Fruit fly (Drosophila melanogaster): ENCODE measurements around the gene ifc.

Gene ifc

DNA sequence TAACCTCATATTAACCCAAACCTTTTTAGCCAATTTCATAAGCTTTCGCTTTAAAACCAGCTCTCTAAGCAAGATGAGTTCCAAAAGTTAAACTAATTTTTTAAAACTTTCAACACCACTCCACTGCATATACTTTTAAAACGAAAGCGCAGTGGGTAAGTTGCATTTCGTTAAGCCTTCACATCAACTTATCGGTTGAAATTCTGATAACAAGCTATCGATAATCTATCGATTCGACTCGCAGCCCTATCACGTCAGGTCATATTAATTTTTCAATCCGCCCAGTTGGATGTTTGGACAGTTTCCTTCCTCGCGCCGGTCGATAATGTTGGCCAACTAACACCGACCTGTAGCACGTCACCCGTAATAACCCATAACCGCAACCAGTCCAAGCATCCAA, at the start of gene ifc (continued):
- TF ChIP-seq repo (GFP tag; optimal IDR thresholded peaks at IDR 0.05) (peak; percentile 14), CG6854 (GFP tag; optimal IDR thresholded peaks at IDR 0.05) (no peak), emc (GFP tag; optimal IDR thresholded peaks at IDR 0.05) (no peak), NfI (GFP tag; optimal IDR thresholded peaks at IDR 0.05) (peak; percentile 77), Usf (GFP tag; optimal IDR thresholded peaks at IDR 0.05) (no peak), Sin3A (optimal IDR thresholded peaks at IDR 0.05) (peak; percentile 39), Spps (tag; optimal IDR thresholded peaks at IDR 0.05) (no peak), CG8089 (GFP tag; optimal IDR thresholded peaks at IDR 0.05) (peak; percentile 53), Trl (optimal IDR thresholded peaks at IDR 0.05) (no peak), Trl (GFP tag; optimal IDR thresholded peaks at IDR 0.05) (peak; percentile 75), CG12769 (tag; optimal IDR thresholded peaks at IDR 0.05) (peak; percentile 80), CG14667 (GFP tag; IDR thresholded peaks at IDR 0.05) (no peak), CG13123 (GFP tag; optimal IDR thresholded peaks at IDR 0.05) (peak; percentile 51), CG17361 (GFP tag; IDR thresholded peaks at IDR 0.05) (no peak), vnd (GFP tag; IDR thresholded peaks at IDR 0.05; ENCODE audit: partially characterized antibody) (no peak), scrt (GFP tag; optimal IDR thresholded peaks at IDR 0.05) (peak; percentile 62), CG18476 (GFP tag; optimal IDR thresholded peaks at IDR 0.05) (peak; percentile 76), Myb (GFP tag; optimal IDR thresholded peaks at IDR 0.05) (peak; percentile 70), ara (GFP tag; IDR thresholded peaks at IDR 0.05) (no peak), sisA (GFP tag; IDR thresholded peaks at IDR 0.05) (no peak), mirr (GFP tag; optimal IDR thresholded peaks at IDR 0.05) (peak; percentile 7), CG30403 (GFP tag; optimal IDR thresholded peaks at IDR 0.05) (peak; percentile 68), dmrt11E (tag; optimal IDR thresholded peaks at IDR 0.05) (peak; percentile 32), CG15073 (GFP tag; optimal IDR thresholded peaks at IDR 0.05) (no peak), ac (GFP tag; optimal IDR thresholded peaks at IDR 0.05) (no peak), exex (tag; optimal IDR thresholded peaks at IDR 0.05) (peak; percentile 36), Hey (tag; optimal IDR thresholded peaks at IDR 0.05) (no peak), CG6272 (GFP tag; IDR thresholded peaks at IDR 0.05) (0 out of 2 replicates have a peak, but pooled peaks have one; percentile 13), crc (GFP tag; optimal IDR thresholded peaks at IDR 0.05) (peak; percentile 1), CG6813 (GFP tag; optimal IDR thresholded peaks at IDR 0.05) (no peak), Dip2 (GFP tag; IDR thresholded peaks at IDR 0.05) (no peak), CG13296 (GFP tag; optimal IDR thresholded peaks at IDR 0.05) (no peak), CG9876 (GFP tag; optimal IDR thresholded peaks at IDR 0.05) (peak; percentile 63), Ptx1 (GFP tag; IDR thresholded peaks at IDR 0.05) (no peak), Optix (GFP tag; IDR thresholded peaks at IDR 0.05) (no peak), CG11456 (GFP tag; IDR thresholded peaks at IDR 0.05) (no peak), dm (GFP tag; optimal IDR thresholded peaks at IDR 0.05) (peak; percentile 70), CG10274 (GFP tag; optimal IDR thresholded peaks at IDR 0.05) (no peak), al (GFP tag; IDR thresholded peaks at IDR 0.05) (no peak), HHEX (GFP tag; optimal IDR thresholded peaks at IDR 0.05) (peak; percentile 31), CG18764 (GFP tag; optimal IDR thresholded peaks at IDR 0.05) (peak; percentile 40), CG17568 (GFP tag; optimal IDR thresholded peaks at IDR 0.05) (no peak), CG2875 (GFP tag; optimal IDR thresholded peaks at IDR 0.05) (no peak), unc-4 (GFP tag; IDR thresholded peaks at IDR 0.05; ENCODE audit: partially characterized antibody) (no peak), CG7786 (GFP tag; optimal IDR thresholded peaks at IDR 0.05) (peak; percentile 54), h (optimal IDR thresholded peaks at IDR 0.05) (no peak), crp (GFP tag; optimal IDR thresholded peaks at IDR 0.05) (peak in 1 of 2 experiments; percentile 55), MTF-1 (GFP tag; optimal IDR thresholded peaks at IDR 0.05; ENCODE audit: borderline replicate concordance) (no peak), Blimp-1 (GFP tag; optimal IDR thresholded peaks at IDR 0.05) (no peak), Ssrp (tag; optimal IDR thresholded peaks at IDR 0.05) (peak; percentile 61), gsb-n (tag; optimal IDR thresholded peaks at IDR 0.05) (peak; percentile 15), Ravus (GFP tag; IDR thresholded peaks at IDR 0.05) (no peak)

All from whole organism, embryonic.